Worm (Caenorhabditis elegans): ENCODE results near the gene nhr-9.

The nhr-9 gene

DNA sequence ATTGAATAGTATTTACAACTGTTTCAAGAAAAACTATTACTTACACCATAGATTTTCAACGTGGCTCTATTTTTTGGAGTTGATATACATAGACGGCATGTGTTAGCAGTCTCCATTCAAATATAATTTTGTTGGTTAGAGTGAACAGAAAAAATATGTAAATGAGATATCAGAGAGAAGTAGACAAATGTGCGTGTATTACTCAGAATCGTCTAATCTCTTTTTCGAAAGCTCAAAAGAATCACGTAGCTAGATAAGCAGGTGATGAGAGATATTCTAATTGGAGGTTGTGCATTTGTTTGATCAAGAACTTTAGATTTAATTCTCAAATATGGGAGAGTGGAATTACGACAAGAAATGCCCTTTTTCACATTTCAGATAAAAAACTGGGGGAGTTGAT, 4.7 kb upstream of the nhr-9 start, which contains the start of gene ZK418.10:
Gene ZK418.10, minus strand, starts transcription at position 148 of the 400 bp plus-strand sequence.
- TF ChIP-seq zag-1 (tag; optimal IDR thresholded peaks at IDR 0.05), result no peak
- TF ChIP-seq sea-2 (GFP tag; optimal IDR thresholded peaks at IDR 0.05), result no peak

- TF ChIP-seq lin-15B (tag; optimal IDR thresholded peaks at IDR 0.05) (no peak), ZK546.5 (tag; optimal IDR thresholded peaks at IDR 0.05) (no peak), elt-1 (tag; optimal IDR thresholded peaks at IDR 0.05) (no peak), nhr-67 (tag; optimal IDR thresholded peaks at IDR 0.05) (no peak), ztf-11 (tag; optimal IDR thresholded peaks at IDR 0.05) (no peak), elt-3 (tag; optimal IDR thresholded peaks at IDR 0.05) (no peak)
Measured at ce11 chrIII:7091042-7091441, 4.2 kb upstream of the nhr-9 start, which contains the start of gene ZK418.2. ZK418.2 (plus strand) TSS chrIII:7091342.

ce11 chrIII:7096481-7096880, 1.2 kb downstream of the nhr-9 start:
- no peak for TF ChIP-seq lsy-12 (tag; optimal IDR thresholded peaks at IDR 0.05)

DNA sequence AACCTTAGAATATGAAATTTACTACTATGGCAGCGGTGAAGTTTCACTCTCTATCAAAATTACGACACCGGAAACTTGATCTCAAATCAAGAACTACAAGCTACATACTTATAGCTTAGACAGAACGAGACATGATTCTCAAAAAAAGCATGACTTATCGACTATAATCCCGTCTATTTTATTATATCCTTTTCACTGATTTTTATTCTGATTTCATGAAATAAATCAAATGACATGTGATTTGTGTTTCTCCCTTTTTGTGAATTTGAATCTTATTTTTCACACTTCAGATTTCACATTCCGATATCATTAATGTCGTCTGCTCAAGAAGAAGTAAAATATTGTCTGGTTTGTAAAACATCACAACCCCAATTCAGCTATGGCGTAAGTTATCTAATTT, 4.7 kb downstream of the nhr-9 start, which contains the start of gene ZK418.11:
Gene ZK418.11, plus strand, starts transcription at position 289 of the 400 bp plus-strand sequence.
- TF ChIP-seq nhr-11 (tag; optimal IDR thresholded peaks at IDR 0.05) (peak; percentile 43), R02D3.7 (tag; optimal IDR thresholded peaks at IDR 0.05) (no peak)

DNA sequence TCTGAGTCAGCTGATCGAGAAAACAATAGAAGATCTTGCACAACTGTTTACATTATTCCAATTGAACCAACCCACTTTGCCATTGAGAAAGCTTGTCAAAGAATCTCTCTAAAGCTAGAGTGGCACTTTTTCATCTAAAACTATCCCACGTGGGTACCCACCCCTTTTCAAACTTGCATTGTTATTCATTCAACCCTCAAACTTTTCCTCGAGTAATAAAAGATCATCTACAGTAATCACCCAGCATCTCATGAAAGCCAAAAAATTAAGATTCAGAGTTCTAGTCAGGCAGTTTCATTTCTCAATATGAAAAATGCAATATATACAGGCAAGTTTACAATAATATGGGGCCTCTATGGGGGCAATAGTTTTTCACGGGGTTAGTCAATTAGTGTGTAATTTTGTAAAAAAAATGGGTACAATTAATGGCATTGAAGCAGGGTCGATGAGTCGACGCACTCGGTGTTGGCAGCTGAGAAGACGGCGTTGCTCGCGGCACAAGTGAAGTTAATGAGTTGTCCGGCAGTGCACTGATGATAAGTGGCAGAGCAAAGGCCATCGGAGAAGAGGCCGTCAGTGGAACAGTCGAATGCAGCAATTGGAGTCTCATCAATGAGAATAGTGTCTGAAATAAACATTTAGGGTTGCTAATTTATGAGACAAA, 6.7 kb downstream of the nhr-9 start:
- TF ChIP-seq ztf-11 (tag; optimal IDR thresholded peaks at IDR 0.05) (no peak), ztf-4 (tag; optimal IDR thresholded peaks at IDR 0.05) (no peak), nhr-237 (tag; optimal IDR thresholded peaks at IDR 0.05) (no peak), zag-1 (tag; optimal IDR thresholded peaks at IDR 0.05) (no peak), nhr-77 (tag; optimal IDR thresholded peaks at IDR 0.05) (no peak), fkh-10 (GFP tag; optimal IDR thresholded peaks at IDR 0.05) (no peak)

DNA sequence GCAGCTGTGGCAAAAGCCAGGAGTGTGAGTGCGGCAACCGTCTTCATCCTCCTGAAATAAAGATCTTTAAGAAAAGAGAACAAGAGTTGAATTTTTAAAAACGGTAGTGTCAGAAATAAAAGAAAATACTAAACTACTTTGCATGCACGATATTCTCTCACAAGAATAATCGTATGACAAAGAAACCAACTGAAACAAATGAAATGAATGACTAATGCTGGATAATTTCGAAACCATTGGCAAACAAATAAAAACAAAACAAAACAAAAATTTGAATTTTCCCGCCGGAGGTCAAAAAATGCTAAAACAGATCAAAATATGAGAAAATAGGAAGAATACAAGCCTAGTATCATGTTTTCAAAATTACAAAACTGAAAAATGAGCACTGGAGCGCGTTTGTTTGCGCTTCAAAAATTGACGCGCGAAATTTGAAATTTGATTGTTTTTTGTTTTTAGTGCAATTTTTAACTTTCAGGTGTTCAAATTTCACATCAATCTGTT, 8.7 kb downstream of the nhr-9 start, which contains the start of gene cpg-2:
Gene cpg-2, minus strand, starts transcription at position 51 of the 501 bp plus-strand sequence.
- TF ChIP-seq nhr-25 (tag; optimal IDR thresholded peaks at IDR 0.05) (no peak), lsy-12 (tag; optimal IDR thresholded peaks at IDR 0.05) (no peak), aly-2 (tag; optimal IDR thresholded peaks at IDR 0.05) (no peak), ceh-16 (tag; optimal IDR thresholded peaks at IDR 0.05) (no peak), mdl-1 (tag; optimal IDR thresholded peaks at IDR 0.05) (no peak), eor-1 (tag; optimal IDR thresholded peaks at IDR 0.05) (no peak), pha-4 (tag; optimal IDR thresholded peaks at IDR 0.05) (no peak)

DNA sequence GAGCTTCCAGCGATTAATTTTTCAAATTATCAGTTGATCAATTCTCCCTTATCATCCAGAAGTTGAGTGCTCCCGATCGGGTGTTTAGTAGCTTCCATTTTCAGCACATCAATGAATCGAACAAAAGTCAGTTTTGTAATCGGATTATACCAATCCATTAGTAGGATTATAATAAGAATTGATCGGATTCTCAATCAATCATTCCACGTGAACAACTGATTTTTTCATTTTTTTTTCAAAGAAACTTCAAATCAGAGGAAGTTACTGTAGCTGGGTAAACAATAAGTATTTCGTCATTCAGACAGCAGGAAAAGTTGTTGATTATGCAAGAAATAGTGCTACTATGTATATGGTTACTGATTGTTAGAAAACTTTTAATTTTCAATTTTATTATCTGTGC, 11.6 kb downstream of the nhr-9 start:
- peak; percentile 72 for TF ChIP-seq elt-2 (tag; optimal IDR thresholded peaks at IDR 0.05)
- no peak for TF ChIP-seq unc-39 (tag; optimal IDR thresholded peaks at IDR 0.05)
- TF ChIP-seq pqm-1 (tag; optimal IDR thresholded peaks at IDR 0.05), result peak; percentile 55

DNA sequence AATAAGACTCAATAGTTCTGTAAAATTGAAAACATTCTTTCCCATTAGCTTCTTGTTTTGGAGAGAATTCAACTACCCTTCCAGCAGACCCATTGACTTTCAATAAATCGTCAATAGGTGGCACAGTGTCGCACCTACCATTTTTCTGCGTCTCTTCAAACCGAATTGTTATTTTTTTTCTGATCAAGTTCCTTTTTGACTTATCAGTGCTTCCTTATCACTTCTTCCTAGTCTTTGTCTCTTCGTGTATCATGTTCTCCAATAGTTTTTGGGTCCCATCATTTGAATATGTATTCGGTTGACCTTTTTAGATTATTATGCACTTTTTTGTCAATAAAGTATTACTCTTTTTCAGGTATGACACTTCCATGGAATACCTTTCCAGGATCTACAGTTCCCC, 12.7 kb downstream of the nhr-9 start, which contains the start of gene odd-1:
Gene odd-1, plus strand, starts transcription at position 349 of the 400 bp plus-strand sequence.
- no peak for TF ChIP-seq nhr-25 (tag; optimal IDR thresholded peaks at IDR 0.05)
- TF ChIP-seq pha-4 (tag; optimal IDR thresholded peaks at IDR 0.05), result peak; percentile 17
- TF ChIP-seq pqm-1 (tag; optimal IDR thresholded peaks at IDR 0.05), result peak; percentile 59
- peak; percentile 77 for TF ChIP-seq elt-2 (tag; optimal IDR thresholded peaks at IDR 0.05)

ce11 chrIII:7111793-7112192, 16.5 kb downstream of the nhr-9 start, which contains the start of gene B0280.7:
B0280.7 (minus strand) TSS chrIII:7111893.
- TF ChIP-seq nhr-67 (tag; optimal IDR thresholded peaks at IDR 0.05) (no peak), pha-4 (tag; optimal IDR thresholded peaks at IDR 0.05) (no peak), lin-39 (tag; optimal IDR thresholded peaks at IDR 0.05) (no peak), ZK546.5 (tag; optimal IDR thresholded peaks at IDR 0.05) (no peak), elt-1 (tag; optimal IDR thresholded peaks at IDR 0.05) (no peak), ceh-82 (tag; optimal IDR thresholded peaks at IDR 0.05) (no peak), fos-1 (tag; optimal IDR thresholded peaks at IDR 0.05) (no peak), ceh-16 (tag; optimal IDR thresholded peaks at IDR 0.05) (no peak), hmg-11 (tag; optimal IDR thresholded peaks at IDR 0.05) (no peak), nhr-23 (tag; optimal IDR thresholded peaks at IDR 0.05) (no peak), R02D3.7 (tag; optimal IDR thresholded peaks at IDR 0.05) (no peak), egl-5 (tag; optimal IDR thresholded peaks at IDR 0.05) (no peak)

Data from whole organism, L3 larva.